Worm (Caenorhabditis elegans): Measurements from ENCODE around the gene irld-1.

Gene irld-1

DNA sequence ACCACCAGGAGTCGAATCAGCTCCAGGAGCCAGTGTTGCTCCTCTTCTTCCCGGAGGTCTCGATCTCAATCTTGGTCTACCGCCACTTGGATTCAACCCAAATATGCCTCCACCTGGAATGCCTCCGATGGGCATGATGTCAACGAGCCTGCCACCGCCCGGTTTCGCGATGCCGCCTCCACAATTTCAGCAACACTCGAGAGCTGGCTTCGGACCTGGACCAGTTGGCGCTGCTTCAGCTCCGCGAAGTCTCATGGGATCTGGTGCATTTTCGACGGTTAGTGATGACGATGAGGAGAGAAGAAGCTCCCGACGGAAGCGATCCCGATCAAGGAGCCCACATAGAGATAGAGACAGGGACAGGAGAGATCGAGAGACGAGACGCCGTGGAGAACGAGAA is 36.4 kb downstream of the irld-1 start:
- TF ChIP-seq egl-43 (GFP tag; IDR thresholded peaks at IDR 0.05) (no peak), set-16 (GFP tag; IDR thresholded peaks at IDR 0.05) (peak; percentile 88)

DNA sequence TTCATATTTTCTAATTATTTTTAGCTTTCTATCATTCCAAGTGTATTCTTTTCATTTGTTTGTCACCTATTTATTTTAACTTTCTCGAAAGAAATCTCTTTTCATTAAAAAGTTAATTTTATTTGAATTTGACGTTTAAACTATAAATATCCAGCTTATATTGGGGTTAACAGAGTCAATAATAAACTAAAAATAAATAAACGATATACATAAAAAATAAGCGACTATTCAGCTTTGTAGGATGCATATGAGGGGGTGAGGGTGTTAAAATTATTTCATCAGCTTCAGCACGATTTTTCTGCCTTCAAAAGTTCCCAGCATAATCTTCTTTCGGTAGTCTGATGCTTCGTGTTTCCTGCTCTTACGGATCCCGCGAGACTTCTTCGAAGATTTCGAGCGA is 37.1 kb downstream of the irld-1 start:
- TF ChIP-seq pqm-1 (tag; optimal IDR thresholded peaks at IDR 0.05) (no peak), snpc-4 (tag; optimal IDR thresholded peaks at IDR 0.05) (no peak), lin-38 (GFP tag; IDR thresholded peaks at IDR 0.05) (peak; percentile 42), nhr-10 (tag; optimal IDR thresholded peaks at IDR 0.05) (no peak)

- TF ChIP-seq ceh-44 (GFP tag; IDR thresholded peaks at IDR 0.05) (no peak), unc-62 (GFP tag; optimal IDR thresholded peaks at IDR 0.05 in 1 of 2) (peak in 1 of 2 experiments; percentile 44), unc-62 (tag; optimal IDR thresholded peaks at IDR 0.05) (no peak)
These were observed 38.1 kb downstream of the irld-1 start, which contains the start of gene neg-1 for ce11 chrV:4374625-4375024. TSS of gene neg-1 (minus strand) at chrV:4374874.

ce11 chrV:4375807-4376564 is 39.4 kb downstream of the irld-1 start, which contains the start of gene F32D1.7:
TSS of gene F32D1.7 (minus strand) at chrV:4376173.
- peak; percentile 51 for TF ChIP-seq unc-130 (GFP tag; optimal IDR thresholded peaks at IDR 0.05)
- no peak for TF ChIP-seq egl-43 (GFP tag; IDR thresholded peaks at IDR 0.05)
- no peak for TF ChIP-seq T26A8.4 (GFP tag; IDR thresholded peaks at IDR 0.05)
- TF ChIP-seq cey-2 (tag; optimal IDR thresholded peaks at IDR 0.05; ENCODE audit: borderline replicate concordance, insufficient read depth): no peak
- peak; percentile 27; the same call in 1 of the 2 replicates for TF ChIP-seq Y48G9A.11 (GFP tag; IDR thresholded peaks at IDR 0.05)
- no peak for TF ChIP-seq gei-8 (GFP tag; optimal IDR thresholded peaks at IDR 0.05)
- TF ChIP-seq unc-62 (GFP tag; optimal IDR thresholded peaks at IDR 0.05 in 1 of 2): peak in 1 of 2 experiments; percentile 32
- no peak for TF ChIP-seq unc-62 (tag; optimal IDR thresholded peaks at IDR 0.05)
- TF ChIP-seq lin-38 (GFP tag; IDR thresholded peaks at IDR 0.05): peak; percentile 56
- peak; percentile 22 for TF ChIP-seq aha-1 (tag)
- peak; percentile 13 for TF ChIP-seq F49E8.2 (tag; optimal IDR thresholded peaks at IDR 0.05; ENCODE audit: borderline replicate concordance)
- TF ChIP-seq dmd-6 (GFP tag; IDR thresholded peaks at IDR 0.05): no peak
- no peak for TF ChIP-seq nhr-237 (tag; optimal IDR thresholded peaks at IDR 0.05)
- TF ChIP-seq set-16 (GFP tag; IDR thresholded peaks at IDR 0.05): peak; percentile 53; the same call in 1 of the 2 replicates

DNA sequence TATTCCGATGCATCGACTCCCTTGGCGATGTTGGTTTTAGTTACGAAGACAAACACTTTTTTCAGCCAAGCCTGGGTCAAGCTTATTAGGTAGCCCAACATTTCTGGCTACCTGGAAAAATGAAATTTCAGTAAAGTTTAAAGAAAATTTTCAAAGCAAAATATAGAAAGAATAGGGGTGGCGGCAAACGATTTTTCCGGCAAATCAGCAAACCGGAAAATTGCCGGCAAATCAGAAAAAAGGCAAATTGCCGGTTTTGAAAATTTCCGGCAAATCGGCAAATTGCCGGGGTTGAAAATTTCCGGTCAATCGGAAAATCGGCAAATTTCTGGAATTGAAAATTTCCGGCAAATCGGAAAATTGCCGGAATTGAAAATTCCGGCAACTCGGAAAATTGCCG is 41.1 kb downstream of the irld-1 start, which contains the start of gene F32D1.8:
TSS of gene F32D1.8 (minus strand) at position 101 of the 400 bp plus-strand sequence.
- TF ChIP-seq snpc-4 (tag; optimal IDR thresholded peaks at IDR 0.05) (no peak), aha-1 (tag) (peak; percentile 69), T20F7.1 (GFP tag; optimal IDR thresholded peaks at IDR 0.05) (no peak)

- TF ChIP-seq pqm-1 (tag; optimal IDR thresholded peaks at IDR 0.05) (no peak), ces-1 (GFP tag; optimal IDR thresholded peaks at IDR 0.05) (no peak), ceh-20 (GFP tag; IDR thresholded peaks at IDR 0.05) (no peak), ceh-82 (tag; optimal IDR thresholded peaks at IDR 0.05) (no peak), F49E8.2 (tag; optimal IDR thresholded peaks at IDR 0.05; ENCODE audit: borderline replicate concordance) (no peak), dpl-1 (GFP tag; optimal IDR thresholded peaks at IDR 0.05) (no peak), ZK337.2 (GFP tag; IDR thresholded peaks at IDR 0.05) (no peak), lin-29 (GFP tag; IDR thresholded peaks at IDR 0.05) (no peak), aha-1 (tag) (no peak), ceh-32 (tag; optimal IDR thresholded peaks at IDR 0.05; ENCODE audit: poor library complexity) (no peak), F26F4.8 (GFP tag; conservative IDR thresholded peaks at IDR 0.05) (no peak), lin-13 (GFP tag; optimal IDR thresholded peaks at IDR 0.05) (no peak), nhr-237 (tag; optimal IDR thresholded peaks at IDR 0.05) (no peak), spr-3 (GFP tag; optimal IDR thresholded peaks at IDR 0.05) (no peak), Y105C5A.15 (GFP tag; IDR thresholded peaks at IDR 0.05) (no peak), aly-2 (tag; optimal IDR thresholded peaks at IDR 0.05) (no peak), hif-1 (tag; optimal IDR thresholded peaks at IDR 0.05) (no peak), zip-2 (tag; optimal IDR thresholded peaks at IDR 0.05) (no peak)
These were observed 45.7 kb downstream of the irld-1 start, which contains the start of gene F13A2.1 for ce11 chrV:4382298-4382697. TSS of gene F13A2.1 (minus strand) at chrV:4382398.

Data from whole organism, L4 larva.